Worm (Caenorhabditis elegans) whole organism, L2 larva: ENCODE data around the gene srh-184.

ENCODE experiments used
- nhr-12 ChIP-seq: fragments of 150-350 bp; optimal IDR thresholded peaks from 2 replicates; lab custom pipeline; 2014; ENCODE audit warnings: missing biosample characterization, missing genetic modification characterization
- nhr-77 ChIP-seq: fragments of 150-350 bp; optimal IDR thresholded peaks from 2 replicates; lab custom pipeline; 2014; ENCODE audit warnings: missing biosample characterization, missing genetic modification characterization

- no peak for TF ChIP-seq nhr-77 (tag; lab: Kevin White, UChicago)
- TF ChIP-seq nhr-12 (tag; lab: Kevin White, UChicago) = no peak
Observed at ce11 chrV:10776528-10777055, 21.4 kb downstream of the srh-184 start, which contains the start of gene D1054.5.
